Worm (Caenorhabditis elegans): ENCODE measurements around the gene mrps-26.

- no peak for TF ChIP-seq egl-27 (tag; optimal IDR thresholded peaks at IDR 0.05)
- no peak for TF ChIP-seq unc-130 (tag; optimal IDR thresholded peaks at IDR 0.05)
- TF ChIP-seq blmp-1 (tag; optimal IDR thresholded peaks at IDR 0.05) = no peak
- TF ChIP-seq nhr-77 (tag; optimal IDR thresholded peaks at IDR 0.05) = no peak
- TF ChIP-seq elt-2 (tag; optimal IDR thresholded peaks at IDR 0.05) = no peak
- TF ChIP-seq xbp-1 (tag; optimal IDR thresholded peaks at IDR 0.05) = no peak
- no peak for TF ChIP-seq snu-23 (GFP tag; optimal IDR thresholded peaks at IDR 0.05)
- TF ChIP-seq tbx-2 (tag; optimal IDR thresholded peaks at IDR 0.05) = no peak
- no peak for TF ChIP-seq unc-30 (tag; optimal IDR thresholded peaks at IDR 0.05)
- TF ChIP-seq ceh-8 (GFP tag; optimal IDR thresholded peaks at IDR 0.05) = no peak
- TF ChIP-seq nhr-11 (tag; optimal IDR thresholded peaks at IDR 0.05) = no peak
Observed at ce11 chrIII:5254108-5254507, 19.7 kb downstream of the mrps-26 start, which contains the start of the genes sumv-1 and gop-1.
